Worm (Caenorhabditis elegans): Measurements from ENCODE around the gene far-8.

DNA sequence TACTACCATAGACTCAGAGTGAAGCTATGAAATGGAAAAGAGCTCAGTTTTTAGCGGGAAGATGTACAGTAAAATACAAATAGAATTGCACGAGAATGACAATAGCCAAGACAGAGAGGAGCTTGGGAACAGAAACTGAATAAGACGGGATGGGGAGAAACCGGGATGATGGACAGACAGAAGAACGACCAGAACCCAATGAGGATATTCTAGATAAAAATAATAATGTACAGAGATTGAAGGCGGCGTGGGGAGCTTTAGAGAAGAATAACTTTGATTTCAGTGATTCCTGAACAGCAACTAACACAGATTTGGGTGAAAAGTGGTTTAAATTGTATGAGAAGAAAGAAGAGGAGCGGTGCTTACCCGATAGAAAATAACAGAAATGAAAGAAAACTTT lies 38.7 kb downstream of the far-8 start:
- TF ChIP-seq cog-1 (tag; optimal IDR thresholded peaks at IDR 0.05) (no peak), T22C8.4 (GFP tag; IDR thresholded peaks at IDR 0.05) (no peak), ref-1 (GFP tag; conservative IDR thresholded peaks at IDR 0.05) (no peak), ztf-29 (GFP tag; IDR thresholded peaks at IDR 0.05) (no peak), flt-1 (GFP tag; IDR thresholded peaks at IDR 0.05) (no peak), ztf-23 (GFP tag; IDR thresholded peaks at IDR 0.05) (no peak), med-1 (GFP tag; optimal IDR thresholded peaks at IDR 0.05; ENCODE audit: insufficient read depth) (no peak), tab-1 (GFP tag; IDR thresholded peaks at IDR 0.05) (no peak)

All from whole organism, midembryonic.